Fruit fly (Drosophila melanogaster): ENCODE data around the gene PyK.

Gene PyK

dm6 chr3R:22400246-22400645 lies 32.9 kb downstream of the PyK start (continued):
- no peak for TF ChIP-seq CG10274 (GFP tag; optimal IDR thresholded peaks at IDR 0.05)
- TF ChIP-seq Trl (optimal IDR thresholded peaks at IDR 0.05) = no peak
- no peak for TF ChIP-seq Trl (GFP tag; optimal IDR thresholded peaks at IDR 0.05)
- peak; percentile 75 for TF ChIP-seq CG32532 (GFP tag; IDR thresholded peaks at IDR 0.05)
- TF ChIP-seq slbo (GFP tag; IDR thresholded peaks at IDR 0.05) = peak; percentile 73
- TF ChIP-seq CG12071 (GFP tag; optimal IDR thresholded peaks at IDR 0.05) = no peak
- TF ChIP-seq nom (GFP tag; optimal IDR thresholded peaks at IDR 0.05) = no peak
- TF ChIP-seq az2 (GFP tag; optimal IDR thresholded peaks at IDR 0.05) = no peak
- TF ChIP-seq HLH3B (GFP tag; IDR thresholded peaks at IDR 0.05) = peak; percentile 53; the same call in 1 of the 2 replicates
- TF ChIP-seq CG6813 (GFP tag; optimal IDR thresholded peaks at IDR 0.05) = no peak
- no peak for TF ChIP-seq tap (tag; optimal IDR thresholded peaks at IDR 0.05)
- TF ChIP-seq CG13287 (GFP tag; IDR thresholded peaks at IDR 0.05; ENCODE audit: partially characterized antibody) = no peak
- TF ChIP-seq sim (GFP tag; IDR thresholded peaks at IDR 0.05) = no peak
- peak; percentile 25 for TF ChIP-seq cwo (GFP tag; optimal IDR thresholded peaks at IDR 0.05)
- no peak for TF ChIP-seq Hr39 (optimal IDR thresholded peaks at IDR 0.05)
- no peak for TF ChIP-seq so (GFP tag; IDR thresholded peaks at IDR 0.05)
- no peak for TF ChIP-seq repo (GFP tag; optimal IDR thresholded peaks at IDR 0.05)
- no peak for TF ChIP-seq gcm2 (GFP tag; optimal IDR thresholded peaks at IDR 0.05)
- TF ChIP-seq exex (tag; optimal IDR thresholded peaks at IDR 0.05) = no peak
- TF ChIP-seq CG18619 (GFP tag; optimal IDR thresholded peaks at IDR 0.05) = no peak
- no peak for TF ChIP-seq seq (GFP tag; IDR thresholded peaks at IDR 0.05)
- no peak for TF ChIP-seq Six4 (GFP tag; optimal IDR thresholded peaks at IDR 0.05)
- no peak for TF ChIP-seq CG7271 (tag; optimal IDR thresholded peaks at IDR 0.05)
- no peak for TF ChIP-seq CG31441 (GFP tag; IDR thresholded peaks at IDR 0.05)
- no peak for TF ChIP-seq aop (GFP tag; IDR thresholded peaks at IDR 0.05)
- TF ChIP-seq onecut (GFP tag; IDR thresholded peaks at IDR 0.05) = no peak
- peak; percentile 12 for TF ChIP-seq CG5245 (GFP tag; optimal IDR thresholded peaks at IDR 0.05)
- no peak for TF ChIP-seq bigmax (GFP tag; optimal IDR thresholded peaks at IDR 0.05)
- TF ChIP-seq H15 (GFP tag; IDR thresholded peaks at IDR 0.05) = peak; percentile 14; the same call in 1 of the 3 replicates
- no peak for TF ChIP-seq D (optimal IDR thresholded peaks at IDR 0.05)
- TF ChIP-seq D (GFP tag; optimal IDR thresholded peaks at IDR 0.05) = peak; percentile 17
- no peak for TF ChIP-seq CG11723 (GFP tag; optimal IDR thresholded peaks at IDR 0.05)
- TF ChIP-seq kay (GFP tag; optimal IDR thresholded peaks at IDR 0.05) = no peak
- no peak for TF ChIP-seq CG7357 (GFP tag; IDR thresholded peaks at IDR 0.05)
- no peak for TF ChIP-seq Stat92E (GFP tag; optimal IDR thresholded peaks at IDR 0.05)
- TF ChIP-seq Xrp1 (GFP tag; IDR thresholded peaks at IDR 0.05) = peak; percentile 54; the same call in 1 of the 2 replicates
- no peak for TF ChIP-seq CG7556 (GFP tag; optimal IDR thresholded peaks at IDR 0.05)
- TF ChIP-seq disco-r (GFP tag; optimal IDR thresholded peaks at IDR 0.05) = no peak
- TF ChIP-seq Abd-B (GFP tag; optimal IDR thresholded peaks at IDR 0.05) = peak; percentile 30
- TF ChIP-seq BtbVII (GFP tag; optimal IDR thresholded peaks at IDR 0.05) = no peak
- TF ChIP-seq CG4424 (GFP tag; optimal IDR thresholded peaks at IDR 0.05) = no peak
- no peak for TF ChIP-seq nerfin-1 (tag; optimal IDR thresholded peaks at IDR 0.05)
- peak; percentile 55; the same call in 1 of the 3 replicates for TF ChIP-seq CG11456 (GFP tag; IDR thresholded peaks at IDR 0.05)
- no peak for TF ChIP-seq CG14441 (GFP tag; IDR thresholded peaks at IDR 0.05)
- TF ChIP-seq al (GFP tag; IDR thresholded peaks at IDR 0.05) = peak; percentile 28; the same call in 1 of the 2 replicates
- peak; percentile 16; the same call in 1 of the 4 replicates for TF ChIP-seq Gug (GFP tag; IDR thresholded peaks at IDR 0.05)
- peak; percentile 68 for TF ChIP-seq Drgx (GFP tag; IDR thresholded peaks at IDR 0.05)
- no peak for TF ChIP-seq CG18011 (GFP tag; optimal IDR thresholded peaks at IDR 0.05)

Data from whole organism, embryonic.